Fruit fly (Drosophila melanogaster) whole organism, pupa: ENCODE measurements around the gene olf413.

ENCODE experiments used
- CG10348 ChIP-seq: fragments of 200-800 bp; sonication (Bioruptor generic); IDR thresholded peaks from 2 replicates; pipeline ENCODE4 v1.3.6; 2022; ENCODE audit warnings: missing biosample characterization, missing genetic modification characterization
- CG12605 ChIP-seq: fragments of 200-800 bp; sonication (Bioruptor generic); IDR thresholded peaks from 2 replicates; pipeline ENCODE4 v1.3.6; 2022; ENCODE audit warnings: missing biosample characterization, missing genetic modification characterization
- CG13204 ChIP-seq: fragments of 200-800 bp; sonication (Bioruptor generic); optimal IDR thresholded peaks from 2 replicates; lab custom pipeline; 2018; ENCODE audit warnings: missing biosample characterization, mild to moderate bottlenecking, missing genetic modification characterization, moderate library complexity
- CG14655 ChIP-seq: fragments of 200-800 bp; sonication (Bioruptor generic); optimal IDR thresholded peaks from 3 replicates; lab custom pipeline; 2017; ENCODE audit warnings: mild to moderate bottlenecking, missing biosample characterization, missing genetic modification reagents, missing genetic modification characterization
- CG15710 ChIP-seq: fragments of 200-800 bp; sonication (Bioruptor generic); optimal IDR thresholded peaks from 2 replicates; lab custom pipeline; 2018; ENCODE audit warnings: missing biosample characterization, mild to moderate bottlenecking, missing genetic modification characterization, moderate library complexity
- CG17806 ChIP-seq: fragments of 200-800 bp; sonication (Bioruptor generic); optimal IDR thresholded peaks from 2 replicates; lab custom pipeline; 2018; ENCODE audit warnings: missing biosample characterization, mild to moderate bottlenecking, missing genetic modification characterization, moderate library complexity
- CG32121 ChIP-seq: fragments of 200-800 bp; sonication (Bioruptor generic); IDR thresholded peaks from 2 replicates; pipeline ENCODE4 v1.3.6; 2022; ENCODE audit warnings: missing biosample characterization, missing genetic modification characterization
- CG34367 ChIP-seq: fragments of 200-800 bp; sonication (Bioruptor generic); optimal IDR thresholded peaks from 2 replicates; lab custom pipeline; 2018; ENCODE audit warnings: missing biosample characterization, mild to moderate bottlenecking, missing genetic modification characterization
- CG4496 ChIP-seq: fragments of 200-800 bp; sonication (Bioruptor generic); IDR thresholded peaks from 3 replicates; pipeline ENCODE4 v1.3.6; 2022; ENCODE audit warnings: missing biosample characterization, missing genetic modification characterization
- CG8159 ChIP-seq: fragments of 200-800 bp; sonication (Bioruptor generic); optimal IDR thresholded peaks from 3 replicates; lab custom pipeline; 2018; ENCODE audit warnings: missing biosample characterization, mild to moderate bottlenecking, missing genetic modification characterization, moderate library complexity
- CG8301 ChIP-seq: fragments of 200-800 bp; sonication (Bioruptor generic); optimal IDR thresholded peaks from 2 replicates; lab custom pipeline; 2018; ENCODE audit warnings: missing biosample characterization, mild to moderate bottlenecking, missing genetic modification characterization
- CG9948 ChIP-seq: fragments of 200-800 bp; sonication (Bioruptor generic); optimal IDR thresholded peaks from 2 replicates; lab custom pipeline; 2018; ENCODE audit warnings: missing biosample characterization, mild to moderate bottlenecking, missing genetic modification characterization, moderate library complexity
- D1 ChIP-seq: fragments of 200-800 bp; sonication (Bioruptor generic); optimal IDR thresholded peaks from 2 replicates; lab custom pipeline; 2018; ENCODE audit warnings: missing biosample characterization, mild to moderate bottlenecking, missing genetic modification characterization, moderate library complexity
- EcR ChIP-seq: fragments of 200-800 bp; sonication (Bioruptor generic); optimal IDR thresholded peaks from 3 replicates; lab custom pipeline; 2019; ENCODE audit warnings: missing biosample characterization, missing genetic modification characterization, mild to moderate bottlenecking, moderate library complexity, missing genetic modification reagents
- Ets98B ChIP-seq: fragments of 200-800 bp; sonication (Bioruptor generic); IDR thresholded peaks from 2 replicates; pipeline ENCODE4 v1.3.6; 2022; ENCODE audit warnings: missing biosample characterization, missing genetic modification characterization
- Pif1A ChIP-seq: fragments of 200-800 bp; sonication (Bioruptor generic); optimal IDR thresholded peaks from 3 replicates; lab custom pipeline; 2016; ENCODE audit warnings: missing biosample characterization, missing genetic modification characterization
- Pif1B ChIP-seq: fragments of 200-800 bp; sonication (Bioruptor generic); optimal IDR thresholded peaks from 3 replicates; lab custom pipeline; 2016; ENCODE audit warnings: missing biosample characterization, missing genetic modification characterization
- Snoo ChIP-seq: fragments of 200-800 bp; sonication (Bioruptor generic); optimal IDR thresholded peaks from 3 replicates; lab custom pipeline; 2017; ENCODE audit warnings: missing biosample characterization, mild to moderate bottlenecking, missing genetic modification characterization, inconsistent platforms
- fd96Ca ChIP-seq: fragments of 200-800 bp; sonication (Bioruptor generic); IDR thresholded peaks from 3 replicates; pipeline ENCODE4 v1.3.6; 2022; ENCODE audit warnings: missing biosample characterization, missing genetic modification characterization
- gl ChIP-seq: fragments of 200-800 bp; sonication (Bioruptor generic); optimal IDR thresholded peaks from 2 replicates; lab custom pipeline; 2018; ENCODE audit warnings: missing biosample characterization, mild to moderate bottlenecking, missing genetic modification characterization
- rn ChIP-seq: fragments of 200-800 bp; sonication (Bioruptor generic); IDR thresholded peaks from 2 replicates; pipeline ENCODE4 v1.3.6; 2022; ENCODE audit warnings: missing biosample characterization, missing genetic modification characterization

The olf413 gene

DNA sequence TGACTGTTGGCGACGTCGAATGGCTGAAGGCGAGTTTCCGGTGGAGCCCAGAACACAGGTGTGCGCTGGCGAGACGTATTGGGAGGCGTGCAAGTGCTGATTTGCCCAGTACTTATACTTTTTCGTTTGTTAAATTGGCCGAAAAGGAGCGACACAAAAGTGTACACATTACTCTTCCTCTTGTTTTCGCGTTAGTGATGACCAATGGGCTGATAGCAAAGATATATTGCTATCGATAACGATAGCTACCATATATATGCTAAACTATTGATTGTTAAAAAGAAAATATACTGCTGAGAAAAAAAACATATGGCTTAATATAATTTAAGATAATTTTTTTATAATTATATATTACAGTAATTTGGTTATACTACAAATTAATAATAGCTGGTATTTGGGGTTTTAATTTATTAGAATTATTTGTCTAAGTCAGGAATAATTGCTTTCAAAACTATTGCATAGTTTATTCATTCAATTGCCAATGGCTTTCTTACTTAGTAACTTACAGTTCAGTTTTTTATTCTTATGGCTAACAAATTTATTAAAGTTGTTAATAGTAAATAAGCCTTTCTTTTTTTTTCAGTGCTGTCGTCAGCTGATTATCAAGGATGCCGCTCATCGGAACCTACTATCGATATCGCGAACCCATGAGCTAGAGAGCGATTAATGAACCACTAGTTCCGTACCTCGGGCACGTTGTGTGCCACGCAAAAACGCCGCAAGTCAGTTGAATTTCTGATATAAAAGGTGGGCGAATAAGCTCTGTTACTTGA is 152.3 kb downstream of the olf413 start, which contains the start of the genes Hem and IleRS:
Gene Hem, minus strand, starts transcription at position 202 of the 773 bp plus-strand sequence.
Gene IleRS, plus strand, starts transcription at position 672 of the 773 bp plus-strand sequence.
- TF ChIP-seq CG13204 (GFP tag; lab: Kevin White, UChicago) (no peak), Snoo (no peak), Pif1B (no peak), CG12605 (peak; percentile 88), CG34367 (tag; lab: Kevin White, UChicago) (peak; percentile 89), CG8159 (tag; lab: Kevin White, UChicago) (peak; percentile 92), CG10348 (peak; percentile 17; the same call in 1 of the 2 replicates), CG14655 (no peak), D1 (tag; lab: Kevin White, UChicago) (no peak), gl (tag; lab: Kevin White, UChicago) (peak; percentile 39), CG8301 (tag; lab: Kevin White, UChicago) (no peak), EcR (GFP tag; lab: Kevin White, UChicago) (no peak), CG9948 (tag; lab: Kevin White, UChicago) (peak; percentile 91), CG4496 (GFP tag; lab: Robert Waterston, UW) (peak; percentile 94), fd96Ca (peak; percentile 49; the same call in 2 of the 3 replicates), Pif1A (GFP tag; lab: Kevin White, UChicago) (no peak), CG32121 (GFP tag; lab: Robert Waterston, UW) (peak; percentile 90), CG15710 (tag; lab: Kevin White, UChicago) (peak; percentile 89), Ets98B (GFP tag; lab: Robert Waterston, UW) (peak; percentile 89), CG17806 (peak; percentile 91), rn (GFP tag; lab: Robert Waterston, UW) (peak; percentile 83; the same call in 1 of the 2 replicates)
